Worm (Caenorhabditis elegans) whole organism, late embryonic: Measurements from ENCODE around the gene gmpr-1.

ENCODE experiments used
- C38D4.7 ChIP-seq: fragments of 200-800 bp; sonication (Bioruptor generic); optimal IDR thresholded peaks from 2 replicates; lab custom pipeline; 2018; ENCODE audit warnings: mild to moderate bottlenecking, missing genetic modification characterization, moderate library complexity, missing compliant biosample characterization
- K09A11.1 ChIP-seq: sonication (generic microtip); optimal IDR thresholded peaks from 2 replicates; lab custom pipeline; 2017; ENCODE audit warnings: antibody characterized with exemption, mild to moderate bottlenecking, missing genetic modification characterization, missing compliant biosample characterization; ENCODE audit not compliant: insufficient read depth
- ahr-1 ChIP-seq: sonication (generic microtip); optimal IDR thresholded peaks from 2 replicates; lab custom pipeline; 2016; ENCODE audit warnings: missing genetic modification characterization, missing compliant biosample characterization
- ceh-14 ChIP-seq: sonication (generic microtip); optimal IDR thresholded peaks from 2 replicates; lab custom pipeline; 2016; ENCODE audit warnings: missing genotype, missing genetic modification characterization, missing compliant biosample characterization
- ceh-2 ChIP-seq: sonication (generic microtip); optimal IDR thresholded peaks from 2 replicates; lab custom pipeline; 2016; ENCODE audit warnings: missing genotype, missing genetic modification characterization, missing compliant biosample characterization
- ceh-31 ChIP-seq: sonication (generic microtip); optimal IDR thresholded peaks from 2 replicates; lab custom pipeline; 2016; ENCODE audit warnings: missing genetic modification characterization, missing compliant biosample characterization
- ceh-48 ChIP-seq: sonication (generic microtip); optimal IDR thresholded peaks from 2 replicates; lab custom pipeline; 2016; ENCODE audit warnings: missing genetic modification characterization, inconsistent platforms, missing compliant biosample characterization
- ceh-6 ChIP-seq: fragments of 200-800 bp; sonication (Bioruptor generic); optimal IDR thresholded peaks from 2 replicates; lab custom pipeline; 2018; ENCODE audit warnings: mild to moderate bottlenecking, missing genetic modification characterization, missing compliant biosample characterization
- ceh-9 ChIP-seq: sonication (generic microtip); optimal IDR thresholded peaks from 2 replicates; lab custom pipeline; 2016; ENCODE audit warnings: mild to moderate bottlenecking, missing genetic modification characterization, inconsistent platforms, missing compliant biosample characterization
- dmd-4 ChIP-seq: sonication (generic microtip); optimal IDR thresholded peaks from 2 replicates; lab custom pipeline; 2016; ENCODE audit warnings: borderline replicate concordance, missing genetic modification characterization, missing compliant biosample characterization
- dve-1 ChIP-seq: sonication (generic microtip); optimal IDR thresholded peaks from 2 replicates; lab custom pipeline; 2017; ENCODE audit warnings: antibody characterized with exemption, mild to moderate bottlenecking, missing genetic modification characterization, missing compliant biosample characterization
- ets-4 ChIP-seq: sonication (generic microtip); optimal IDR thresholded peaks from 2 replicates; lab custom pipeline; 2016; ENCODE audit warnings: missing genetic modification characterization, missing compliant biosample characterization
- eyg-1 ChIP-seq: sonication (generic microtip); optimal IDR thresholded peaks from 2 replicates; lab custom pipeline; 2016; ENCODE audit warnings: missing genotype, missing genetic modification characterization, missing compliant biosample characterization
- fkh-6 ChIP-seq: sonication (generic microtip); optimal IDR thresholded peaks from 2 replicates; lab custom pipeline; 2016; ENCODE audit warnings: missing genetic modification characterization, missing compliant biosample characterization
- gmeb-2 ChIP-seq: sonication (generic microtip); optimal IDR thresholded peaks from 2 replicates; lab custom pipeline; 2016; ENCODE audit warnings: missing genetic modification characterization, inconsistent platforms, missing compliant biosample characterization
- hlh-13 ChIP-seq: fragments of 200-800 bp; sonication (Bioruptor generic); optimal IDR thresholded peaks from 2 replicates; lab custom pipeline; 2018; ENCODE audit warnings: mild to moderate bottlenecking, missing genetic modification characterization, missing compliant biosample characterization
- hlh-15 ChIP-seq: sonication (generic microtip); optimal IDR thresholded peaks from 2 replicates; lab custom pipeline; 2016; ENCODE audit warnings: missing genetic modification characterization, missing compliant biosample characterization
- hlh-6 ChIP-seq: sonication (generic microtip); optimal IDR thresholded peaks from 2 replicates; lab custom pipeline; 2016; ENCODE audit warnings: missing genotype, missing genetic modification characterization, missing compliant biosample characterization
- hlh-8 ChIP-seq: sonication (generic microtip); optimal IDR thresholded peaks from 2 replicates; lab custom pipeline; 2016; ENCODE audit warnings: missing genotype, missing genetic modification characterization, missing compliant biosample characterization
- lin-11 ChIP-seq: fragments of 200-800 bp; sonication (Bioruptor generic); optimal IDR thresholded peaks from 2 replicates; lab custom pipeline; 2018; ENCODE audit warnings: mild to moderate bottlenecking, missing genetic modification characterization, missing compliant biosample characterization
- npax-4 ChIP-seq: sonication (generic microtip); optimal IDR thresholded peaks from 2 replicates; lab custom pipeline; 2016; ENCODE audit warnings: missing genetic modification characterization, missing compliant biosample characterization
- odd-2 ChIP-seq: sonication (generic microtip); optimal IDR thresholded peaks from 2 replicates; lab custom pipeline; 2017; ENCODE audit warnings: antibody characterized with exemption, mild to moderate bottlenecking, missing genetic modification characterization, missing compliant biosample characterization
- pag-3 ChIP-seq: sonication (generic microtip); optimal IDR thresholded peaks from 2 replicates; lab custom pipeline; 2016; ENCODE audit warnings: missing compliant biosample characterization, missing genetic modification characterization, borderline replicate concordance
- pat-9 ChIP-seq: fragments of 200-800 bp; sonication (Bioruptor generic); optimal IDR thresholded peaks from 2 replicates; lab custom pipeline; 2018; ENCODE audit warnings: mild to moderate bottlenecking, missing genetic modification characterization, moderate library complexity, missing compliant biosample characterization
- pax-1 ChIP-seq: fragments of 150-350 bp; optimal IDR thresholded peaks from 2 replicates; lab custom pipeline; 2014; ENCODE audit warnings: missing biosample characterization, missing genetic modification characterization
- pha-2 ChIP-seq: sonication (generic microtip); optimal IDR thresholded peaks from 2 replicates; lab custom pipeline; 2017; ENCODE audit warnings: mild to moderate bottlenecking, missing genetic modification characterization, missing compliant biosample characterization
- pha-4 ChIP-seq: fragments of 150-350 bp; optimal IDR thresholded peaks from 2 replicates; lab custom pipeline; 2018; ENCODE audit warnings: missing biosample characterization, missing genetic modification reagents, missing genetic modification characterization
- pqm-1 ChIP-seq: sonication (generic microtip); optimal IDR thresholded peaks from 2 replicates; lab custom pipeline; 2016; ENCODE audit warnings: missing genetic modification characterization, missing compliant biosample characterization
- ref-2 ChIP-seq: sonication (generic microtip); optimal IDR thresholded peaks from 2 replicates; lab custom pipeline; 2016; ENCODE audit warnings: missing genetic modification characterization, missing compliant biosample characterization
- rnt-1 ChIP-seq: sonication (generic microtip); optimal IDR thresholded peaks from 2 replicates; lab custom pipeline; 2016; ENCODE audit warnings: missing genetic modification characterization, missing compliant biosample characterization
- sdc-2 ChIP-seq: sonication (generic microtip); optimal IDR thresholded peaks from 2 replicates; lab custom pipeline; 2016; ENCODE audit warnings: missing genotype, missing genetic modification characterization, missing compliant biosample characterization
- sox-4 ChIP-seq: sonication (generic microtip); optimal IDR thresholded peaks from 2 replicates; lab custom pipeline; 2017; ENCODE audit warnings: mild to moderate bottlenecking, missing genetic modification characterization, inconsistent platforms, missing compliant biosample characterization
- unc-42 ChIP-seq: sonication (generic microtip); optimal IDR thresholded peaks from 2 replicates; lab custom pipeline; 2016; ENCODE audit warnings: missing genotype, missing genetic modification characterization, missing compliant biosample characterization
- unc-55 ChIP-seq: sonication (generic microtip); optimal IDR thresholded peaks from 2 replicates; lab custom pipeline; 2017; ENCODE audit warnings: missing biosample characterization, missing genetic modification reagents, missing genetic modification characterization
- unc-86 ChIP-seq: sonication (generic microtip); optimal IDR thresholded peaks from 2 replicates; lab custom pipeline; 2016; ENCODE audit warnings: missing genetic modification characterization, missing compliant biosample characterization
- zip-5 ChIP-seq: sonication (generic microtip); optimal IDR thresholded peaks from 2 replicates; lab custom pipeline; 2016; ENCODE audit warnings: missing genetic modification characterization, missing compliant biosample characterization

The gmpr-1 gene

DNA sequence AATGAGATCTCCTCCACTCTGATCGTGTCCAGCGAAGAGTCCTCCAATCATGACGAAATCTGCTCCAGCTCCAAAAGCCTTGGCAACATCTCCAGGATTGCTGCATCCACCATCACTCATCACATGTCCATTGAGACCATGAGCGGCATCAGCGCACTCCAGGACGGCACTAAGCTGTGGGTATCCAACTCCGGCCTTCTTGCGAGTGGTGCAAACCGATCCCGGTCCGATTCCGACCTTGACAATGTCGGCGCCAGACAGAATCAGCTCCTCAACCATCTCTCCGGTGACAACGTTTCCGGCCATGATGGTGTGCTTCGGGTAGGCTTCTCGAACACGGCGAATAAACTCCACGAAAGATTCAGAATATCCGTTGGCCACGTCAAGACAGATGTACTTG is 668 bp downstream of the gmpr-1 start:
- TF ChIP-seq ref-2 (tag; lab: Kevin White, UChicago): no peak
- no peak for TF ChIP-seq unc-86 (tag; lab: Kevin White, UChicago)
- TF ChIP-seq hlh-6 (tag; lab: Kevin White, UChicago): no peak
- no peak for TF ChIP-seq pag-3 (tag; lab: Kevin White, UChicago)
- no peak for TF ChIP-seq odd-2
- TF ChIP-seq pha-2 (tag; lab: Kevin White, UChicago): no peak
- TF ChIP-seq dmd-4: no peak
- TF ChIP-seq rnt-1 (tag; lab: Kevin White, UChicago): no peak
- TF ChIP-seq ets-4: no peak
- TF ChIP-seq eyg-1 (tag; lab: Kevin White, UChicago): no peak
- no peak for TF ChIP-seq K09A11.1 (tag; lab: Kevin White, UChicago)
- TF ChIP-seq sdc-2 (tag; lab: Kevin White, UChicago): no peak
- no peak for TF ChIP-seq unc-55 (GFP tag; lab: Kevin White, UChicago)
- TF ChIP-seq dve-1: no peak
- no peak for TF ChIP-seq zip-5 (tag; lab: Kevin White, UChicago)

DNA sequence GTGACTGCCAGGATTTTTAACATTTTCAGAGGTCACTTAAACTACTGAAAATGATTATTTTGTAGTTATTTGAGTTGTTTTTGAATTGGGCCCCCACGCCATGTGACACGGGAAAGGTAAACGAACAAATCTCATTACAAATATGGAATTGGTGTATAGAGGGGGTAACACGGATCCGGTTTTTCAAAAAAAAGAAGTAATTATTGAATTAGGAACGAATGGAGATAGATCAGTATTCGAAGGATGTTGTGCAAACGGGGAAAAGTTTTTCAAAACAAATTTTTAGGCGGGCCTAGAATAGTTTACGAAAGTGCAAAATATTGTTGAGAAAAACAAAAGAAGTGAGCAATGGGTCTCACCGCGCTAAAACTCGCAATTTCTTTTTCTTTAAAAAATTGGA is 4.7 kb downstream of the gmpr-1 start, which contains the start of gene F32D1.11:
TSS of gene F32D1.11 (minus strand) at position 101 of the 400 bp plus-strand sequence.
- TF ChIP-seq hlh-15 (tag; lab: Kevin White, UChicago) (no peak), ceh-14 (tag; lab: Kevin White, UChicago) (no peak), pag-3 (tag; lab: Kevin White, UChicago) (no peak), pqm-1 (no peak), ceh-6 (GFP tag; lab: Kevin White, UChicago) (no peak), rnt-1 (tag; lab: Kevin White, UChicago) (no peak), pha-4 (tag; lab: Kevin White, UChicago) (no peak), gmeb-2 (tag; lab: Kevin White, UChicago) (no peak)

DNA sequence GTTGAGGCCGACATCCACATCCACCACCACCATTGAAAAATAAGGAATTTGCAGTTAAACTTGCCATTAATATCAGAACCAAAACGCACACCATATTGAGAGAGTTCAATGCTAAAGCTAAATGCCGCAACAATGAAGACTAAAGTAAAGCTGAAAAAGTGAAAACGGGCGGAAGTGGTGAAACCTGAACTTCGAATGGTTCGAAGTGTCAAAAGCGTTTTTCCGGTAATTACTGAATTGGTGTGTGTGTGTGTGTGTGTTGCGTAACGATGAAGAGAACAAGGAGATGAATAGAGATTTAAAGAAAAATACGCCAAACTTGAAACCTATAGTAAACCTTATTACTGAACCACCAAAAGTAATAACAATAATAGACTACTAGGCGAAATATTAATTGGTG is 6.7 kb downstream of the gmpr-1 start, which contains the start of gene grl-13:
TSS of gene grl-13 (minus strand) at position 101 of the 400 bp plus-strand sequence.
- TF ChIP-seq npax-4 (no peak), ahr-1 (tag; lab: Kevin White, UChicago) (no peak), hlh-6 (tag; lab: Kevin White, UChicago) (no peak), hlh-13 (no peak), ref-2 (tag; lab: Kevin White, UChicago) (no peak), C38D4.7 (GFP tag; lab: Kevin White, UChicago) (no peak)

DNA sequence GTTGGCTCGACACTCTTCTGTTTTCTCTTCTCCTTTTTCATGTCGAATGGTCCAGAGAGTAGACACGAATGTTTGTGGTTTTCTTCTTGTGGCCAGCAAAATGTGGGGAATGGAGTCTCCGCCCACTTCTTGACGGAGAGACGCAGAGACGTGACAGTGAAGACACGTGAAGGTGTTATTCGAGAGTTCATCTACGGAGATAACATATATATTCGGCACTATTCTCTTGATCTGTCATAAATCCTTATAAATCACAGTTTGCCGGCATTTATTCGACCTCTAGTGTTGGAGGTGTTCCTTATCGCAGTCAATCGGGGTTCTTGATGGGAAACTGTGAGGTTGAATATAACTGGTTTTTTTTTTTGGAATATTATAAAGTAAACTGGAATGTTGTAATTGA is 9.7 kb downstream of the gmpr-1 start, which contains the start of gene F32D1.3:
TSS of gene F32D1.3 (minus strand) at position 65 of the 400 bp plus-strand sequence.
- TF ChIP-seq lin-11 (no peak), unc-55 (GFP tag; lab: Kevin White, UChicago) (peak; percentile 4)
- TF ChIP-seq, all 69 proteins: peak for 1

DNA sequence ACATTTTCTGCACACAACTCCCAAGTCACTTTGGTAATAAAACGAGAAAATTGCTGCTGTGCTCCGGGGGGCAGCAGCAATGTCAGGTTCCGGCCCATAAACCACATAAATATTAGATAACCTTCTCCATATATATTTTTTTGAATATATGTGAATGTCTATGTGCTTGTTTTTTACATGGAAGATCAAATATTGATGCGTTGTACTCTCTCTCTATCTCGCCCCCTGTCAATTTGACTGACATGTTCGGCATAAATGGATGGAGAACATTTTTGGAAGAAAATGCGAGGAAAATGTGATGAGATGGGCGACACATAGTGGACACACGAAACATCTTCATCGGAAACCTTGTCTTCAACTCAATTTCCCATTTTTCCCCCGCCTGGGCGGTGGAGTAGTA is 11.2 kb downstream of the gmpr-1 start:
- TF ChIP-seq pha-2 (tag; lab: Kevin White, UChicago) (no peak), hlh-8 (tag; lab: Kevin White, UChicago) (no peak), unc-42 (tag; lab: Kevin White, UChicago) (peak; percentile 48), sox-4 (tag; lab: Kevin White, UChicago) (no peak), unc-55 (GFP tag; lab: Kevin White, UChicago) (peak; percentile 71), npax-4 (no peak), pat-9 (tag; lab: Kevin White, UChicago) (no peak), dve-1 (no peak), pax-1 (no peak), ceh-2 (tag; lab: Kevin White, UChicago) (no peak)

DNA sequence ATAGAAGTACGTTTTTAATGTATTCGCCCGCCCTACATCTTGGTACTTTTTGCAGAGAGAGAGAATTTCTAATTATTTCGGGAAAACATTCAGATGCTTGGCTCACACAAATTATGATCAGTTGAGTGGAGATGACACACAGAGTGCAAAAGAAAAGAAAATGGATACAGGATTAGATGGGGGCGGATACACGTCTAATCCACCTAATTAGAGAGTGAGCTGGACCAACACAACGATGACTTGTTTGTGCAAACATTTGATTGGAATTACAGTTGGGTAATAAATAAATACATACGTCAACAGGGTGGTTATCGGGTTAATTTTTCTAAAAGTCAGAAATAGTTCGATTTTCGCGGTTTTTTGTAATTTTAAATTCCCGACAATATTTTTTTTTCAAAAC is 12.1 kb downstream of the gmpr-1 start:
- TF ChIP-seq ceh-31 (peak; percentile 55), hlh-13 (no peak), unc-55 (GFP tag; lab: Kevin White, UChicago) (no peak), ceh-9 (no peak), fkh-6 (tag; lab: Kevin White, UChicago) (no peak), unc-42 (tag; lab: Kevin White, UChicago) (peak; percentile 46), ceh-48 (tag; lab: Kevin White, UChicago) (no peak), sdc-2 (tag; lab: Kevin White, UChicago) (no peak)
